Fruit fly (Drosophila melanogaster) whole organism, embryonic: ENCODE results near the gene Hpd.

ENCODE experiments used
- ATbp ChIP-seq: fragments of 200-800 bp; sonication (Bioruptor generic); optimal IDR thresholded peaks from 2 replicates; lab custom pipeline; 2017; ENCODE audit warnings: missing biosample characterization, mild to moderate bottlenecking, missing genetic modification characterization, missing genetic modification reagents
- Awh ChIP-seq: fragments of 200-800 bp; sonication (Bioruptor generic); IDR thresholded peaks from 2 replicates; pipeline ENCODE4, ENCODE4 v1.3.6; 2022; ENCODE audit warnings: missing biosample characterization, missing genetic modification characterization
- CG10147 ChIP-seq: fragments of 200-800 bp; sonication (Bioruptor generic); optimal IDR thresholded peaks from 2 replicates; lab custom pipeline; 2019; ENCODE audit warnings: missing biosample characterization, mild to moderate bottlenecking, missing genetic modification characterization, moderate library complexity
- CG10654 ChIP-seq: fragments of 200-800 bp; sonication (Bioruptor generic); optimal IDR thresholded peaks from 2 replicates; lab custom pipeline; 2016; ENCODE audit warnings: missing biosample characterization, missing genetic modification characterization
- CG10979 ChIP-seq: fragments of 200-800 bp; sonication (Bioruptor generic); optimal IDR thresholded peaks from 2 replicates; lab custom pipeline; 2018; ENCODE audit warnings: missing biosample characterization, mild to moderate bottlenecking, missing genetic modification characterization, moderate library complexity
- CG11696 ChIP-seq: fragments of 200-800 bp; sonication (Bioruptor generic); IDR thresholded peaks from 2 replicates; pipeline ENCODE4 v1.3.6; 2022; ENCODE audit warnings: missing biosample characterization, missing genetic modification characterization
- CG12071 ChIP-seq: fragments of 200-800 bp; sonication (Bioruptor generic); optimal IDR thresholded peaks from 3 replicates; lab custom pipeline; 2018; ENCODE audit warnings: missing biosample characterization, mild to moderate bottlenecking, missing genetic modification characterization
- CG1233 ChIP-seq: fragments of 200-800 bp; sonication (Bioruptor generic); optimal IDR thresholded peaks from 4 replicates; lab custom pipeline; 2018; ENCODE audit warnings: missing biosample characterization, mild to moderate bottlenecking, missing genetic modification characterization
- CG13624 ChIP-seq: fragments of 200-800 bp; sonication (Bioruptor generic); optimal IDR thresholded peaks from 2 replicates; lab custom pipeline; 2016; ENCODE audit warnings: missing biosample characterization, missing genetic modification characterization
- CG15696 ChIP-seq: fragments of 200-800 bp; sonication (Bioruptor generic); optimal IDR thresholded peaks from 2 replicates; lab custom pipeline; 2019; ENCODE audit warnings: missing biosample characterization, mild to moderate bottlenecking, missing genetic modification characterization, moderate library complexity
- CG2678 ChIP-seq: fragments of 200-800 bp; sonication (Bioruptor generic); optimal IDR thresholded peaks from 3 replicates; lab custom pipeline; 2019; ENCODE audit warnings: missing biosample characterization, mild to moderate bottlenecking, missing genetic modification characterization, moderate library complexity
- CG30403 ChIP-seq: fragments of 200-800 bp; sonication (Bioruptor generic); optimal IDR thresholded peaks from 3 replicates; lab custom pipeline; 2016; ENCODE audit warnings: missing biosample characterization, missing genetic modification characterization
- CG31388 ChIP-seq: fragments of 200-800 bp; sonication (Bioruptor generic); optimal IDR thresholded peaks from 2 replicates; lab custom pipeline; 2016; ENCODE audit warnings: missing biosample characterization, missing genetic modification characterization
- CG3407 ChIP-seq: fragments of 200-800 bp; sonication (Bioruptor generic); optimal IDR thresholded peaks from 2 replicates; lab custom pipeline; 2018; ENCODE audit warnings: missing biosample characterization, mild to moderate bottlenecking, missing genetic modification characterization
- CG4424 ChIP-seq: fragments of 200-800 bp; sonication (Bioruptor generic); optimal IDR thresholded peaks from 3 replicates; lab custom pipeline; 2016; ENCODE audit warnings: missing biosample characterization, missing genetic modification characterization
- CG4730 ChIP-seq: fragments of 200-800 bp; sonication (Bioruptor generic); IDR thresholded peaks from 2 replicates; pipeline ENCODE4 v1.3.6; 2022; ENCODE audit warnings: missing biosample characterization, missing genetic modification characterization
- CG6765 ChIP-seq: fragments of 200-800 bp; sonication (Bioruptor generic); optimal IDR thresholded peaks from 3 replicates; lab custom pipeline; 2017; ENCODE audit warnings: missing biosample characterization, mild to moderate bottlenecking, missing genetic modification characterization
- CG7786 ChIP-seq: fragments of 200-800 bp; sonication (Bioruptor generic); optimal IDR thresholded peaks from 2 replicates; lab custom pipeline; 2016; ENCODE audit warnings: missing biosample characterization, missing genetic modification characterization
- CG8388 ChIP-seq: fragments of 200-800 bp; sonication (Bioruptor generic); optimal IDR thresholded peaks from 2 replicates; lab custom pipeline; 2019; ENCODE audit warnings: missing biosample characterization, mild to moderate bottlenecking, missing genetic modification characterization, moderate library complexity
- D19B ChIP-seq: fragments of 200-800 bp; sonication (Bioruptor generic); optimal IDR thresholded peaks from 2 replicates; lab custom pipeline; 2017; ENCODE audit warnings: missing biosample characterization, mild to moderate bottlenecking, missing genetic modification characterization
- Dfd ChIP-seq, 2 experiments: fragments of >200 bp; optimal IDR thresholded peaks; 2 replicates each; lab custom pipeline; 2017; ENCODE audit warnings: missing biosample characterization in 2 of 2, missing genetic modification characterization in 2 of 2
- Doc3 ChIP-seq: fragments of 200-800 bp; sonication (Bioruptor generic); IDR thresholded peaks from 3 replicates; pipeline ENCODE4 v1.3.6; 2022; ENCODE audit warnings: missing biosample characterization, missing genetic modification characterization; ENCODE audit not compliant: partially characterized antibody
- E2f2 ChIP-seq: fragments of 200-800 bp; sonication (Bioruptor generic); IDR thresholded peaks from 2 replicates; pipeline ENCODE4 v1.3.6; 2022; ENCODE audit warnings: missing biosample characterization, missing genetic modification characterization
- Meics ChIP-seq: fragments of 200-800 bp; sonication (Bioruptor generic); optimal IDR thresholded peaks from 2 replicates; lab custom pipeline; 2017; ENCODE audit warnings: missing biosample characterization, mild to moderate bottlenecking, missing genetic modification characterization
- Myb ChIP-seq: fragments of 200-800 bp; sonication (Bioruptor generic); optimal IDR thresholded peaks from 2 replicates; lab custom pipeline; 2016; ENCODE audit warnings: missing biosample characterization, missing genetic modification characterization
- NC2β ChIP-seq: fragments of 200-800 bp; sonication (Bioruptor generic); optimal IDR thresholded peaks from 2 replicates; lab custom pipeline; 2016; ENCODE audit warnings: missing biosample characterization, missing genetic modification characterization
- Poxn ChIP-seq: fragments of 200-800 bp; sonication (Bioruptor generic); IDR thresholded peaks from 2 replicates; pipeline ENCODE4 v1.3.6; 2022; ENCODE audit warnings: missing biosample characterization, missing genetic modification characterization
- Side ChIP-seq: fragments of 200-800 bp; sonication (Bioruptor generic); optimal IDR thresholded peaks from 2 replicates; lab custom pipeline; 2016; ENCODE audit warnings: missing biosample characterization, missing genetic modification characterization
- Six4 ChIP-seq: fragments of 200-800 bp; sonication (Bioruptor generic); optimal IDR thresholded peaks from 2 replicates; lab custom pipeline; 2016; ENCODE audit warnings: missing biosample characterization, missing genetic modification characterization
- Ssrp ChIP-seq: fragments of 200-800 bp; sonication (Bioruptor generic); optimal IDR thresholded peaks from 2 replicates; lab custom pipeline; 2018; ENCODE audit warnings: missing biosample characterization, mild to moderate bottlenecking, missing genetic modification characterization, moderate library complexity
- Stat92E ChIP-seq, 3 experiments: fragments of >200 bp in 2 of 3; fragments of 200-800 bp in 1 of 3; sonication (Bioruptor generic) in 1 of 3; optimal IDR thresholded peaks; 2 replicates each; lab custom pipeline; 2017 to 2019; ENCODE audit warnings: missing biosample characterization in 3 of 3, missing genetic modification characterization in 3 of 3, mild to moderate bottlenecking in 1 of 3, moderate library complexity in 1 of 3
- Taf1 ChIP-seq: fragments of 200-800 bp; sonication (Bioruptor generic); IDR thresholded peaks from 2 replicates; pipeline ENCODE4 v1.3.6; 2022; ENCODE audit warnings: missing biosample characterization, missing genetic modification characterization
- amos ChIP-seq: fragments of 200-800 bp; sonication (Bioruptor generic); IDR thresholded peaks from 2 replicates; pipeline ENCODE4 v1.3.6; 2022; ENCODE audit warnings: missing biosample characterization, missing genetic modification characterization; ENCODE audit not compliant: partially characterized antibody
- ara ChIP-seq: fragments of 200-800 bp; sonication (Bioruptor generic); IDR thresholded peaks from 2 replicates; pipeline ENCODE4 v1.3.6; 2022; ENCODE audit warnings: missing biosample characterization, missing genetic modification characterization
- bab2 ChIP-seq: fragments of 200-800 bp; sonication (Bioruptor generic); optimal IDR thresholded peaks from 2 replicates; lab custom pipeline; 2016; ENCODE audit warnings: missing biosample characterization, missing genetic modification characterization
- cad ChIP-seq: fragments of >200 bp; optimal IDR thresholded peaks from 2 replicates; lab custom pipeline; 2017; ENCODE audit warnings: missing biosample characterization, missing genetic modification characterization
- chm ChIP-seq: fragments of 200-800 bp; sonication (Bioruptor generic); IDR thresholded peaks from 2 replicates; pipeline ENCODE4 v1.3.6; 2022; ENCODE audit warnings: missing biosample characterization, missing genetic modification characterization
- jing ChIP-seq: fragments of 200-800 bp; sonication (Bioruptor generic); optimal IDR thresholded peaks from 2 replicates; lab custom pipeline; 2018; ENCODE audit warnings: missing biosample characterization, mild to moderate bottlenecking, missing genetic modification characterization
- lov ChIP-seq, 2 experiments: fragments of 200-800 bp in 1 of 2; fragments of >200 bp in 1 of 2; sonication (Bioruptor generic) in 1 of 2; IDR thresholded peaks in 1 of 2; optimal IDR thresholded peaks in 1 of 2; 2 replicates in 1 of 2; 3 replicates in 1 of 2; pipeline versions ENCODE4 v1.3.6 to Lab custom; 2017 to 2022; ENCODE audit warnings: missing biosample characterization in 1 of 2, missing genetic modification characterization in 1 of 2
- pfk ChIP-seq: fragments of 200-800 bp; sonication (Bioruptor generic); optimal IDR thresholded peaks from 2 replicates; lab custom pipeline; 2018; ENCODE audit warnings: missing biosample characterization, mild to moderate bottlenecking, missing genetic modification characterization, moderate library complexity
- rib ChIP-seq: fragments of 200-800 bp; sonication (Bioruptor generic); IDR thresholded peaks from 2 replicates; pipeline ENCODE4 v1.3.6; 2022; ENCODE audit warnings: missing biosample characterization, missing genetic modification characterization
- sens ChIP-seq: fragments of 200-800 bp; sonication (Bioruptor generic); peaks from one replicate; lab custom pipeline; 2016; ENCODE audit warnings: missing biosample characterization, missing genetic modification characterization
- shn ChIP-seq: fragments of 200-800 bp; sonication (Bioruptor generic); optimal IDR thresholded peaks from 3 replicates; lab custom pipeline; 2016; ENCODE audit warnings: missing biosample characterization, missing genetic modification characterization
- sisA ChIP-seq: fragments of 200-800 bp; sonication (Bioruptor generic); IDR thresholded peaks from 2 replicates; pipeline ENCODE4 v1.3.6; 2022; ENCODE audit warnings: missing biosample characterization, missing genetic modification characterization
- slbo ChIP-seq: fragments of 200-800 bp; sonication (Bioruptor generic); IDR thresholded peaks from 2 replicates; pipeline ENCODE4 v1.3.6; 2022; ENCODE audit warnings: missing biosample characterization, missing genetic modification characterization
- sna ChIP-seq: fragments of 200-800 bp; sonication (Bioruptor generic); IDR thresholded peaks from 2 replicates; pipeline ENCODE4 v1.3.6; 2022; ENCODE audit warnings: missing biosample characterization, missing genetic modification characterization; ENCODE audit not compliant: partially characterized antibody
- sr ChIP-seq: fragments of 200-800 bp; sonication (Bioruptor generic); IDR thresholded peaks from 3 replicates; pipeline ENCODE4 v1.3.6; 2022; ENCODE audit warnings: missing biosample characterization, missing genetic modification characterization
- tap ChIP-seq: fragments of 200-800 bp; optimal IDR thresholded peaks from 3 replicates; lab custom pipeline; 2019; ENCODE audit warnings: missing biosample characterization, mild to moderate bottlenecking, missing genetic modification characterization, moderate library complexity
- wor ChIP-seq: fragments of 200-800 bp; sonication (Bioruptor generic); IDR thresholded peaks from 2 replicates; pipeline ENCODE4 v1.3.6; 2022; ENCODE audit warnings: missing biosample characterization, missing genetic modification characterization
- z ChIP-seq: fragments of 200-800 bp; sonication (Bioruptor generic); IDR thresholded peaks from 3 replicates; pipeline ENCODE4 v1.3.6; 2022; ENCODE audit warnings: missing biosample characterization, missing genetic modification characterization
- zfh2 ChIP-seq: fragments of 200-800 bp; sonication (Bioruptor generic); optimal IDR thresholded peaks from 2 replicates; lab custom pipeline; 2016; ENCODE audit warnings: missing biosample characterization, missing genetic modification characterization

Hpd gene

dm6 chr3L:20388983-20389382 is 50.7 kb downstream of the Hpd start (continued):
- TF ChIP-seq NC2β (peak; percentile 6), Stat92E (GFP tag; optimal IDR thresholded peaks at IDR 0.05; lab: Kevin White, UChicago) (no peak), CG31388 (no peak), CG4424 (GFP tag; lab: Kevin White, UChicago) (no peak), cad (GFP tag; lab: Kevin White, UChicago) (no peak), Side (peak; percentile 11), ATbp (GFP tag; lab: Kevin White, UChicago) (no peak), CG12071 (GFP tag; lab: Kevin White, UChicago) (peak; percentile 18), CG4730 (GFP tag; lab: Robert Waterston, UW) (peak; percentile 41; the same call in 1 of the 2 replicates), D19B (GFP tag; lab: Kevin White, UChicago) (no peak), CG11696 (no peak), pfk (GFP tag; lab: Kevin White, UChicago) (no peak), tap (tag; lab: Kevin White, UChicago) (no peak), CG8388 (GFP tag; lab: Kevin White, UChicago) (no peak), sisA (0 out of 2 replicates have a peak, but pooled peaks have one; percentile 19), Meics (peak; percentile 46), Dfd (GFP tag; optimal IDR thresholded peaks at IDR 0.05; lab: Kevin White, UChicago) (no peak), CG10979 (no peak), Poxn (no peak), z (GFP tag; lab: Robert Waterston, UW) (no peak), amos (GFP tag; lab: Robert Waterston, UW) (no peak), jing (GFP tag; lab: Kevin White, UChicago) (no peak), CG30403 (peak; percentile 31), E2f2 (peak; percentile 22; the same call in 1 of the 2 replicates), CG3407 (no peak), rib (0 out of 2 replicates have a peak, but pooled peaks have one; percentile 19), wor (GFP tag; lab: Robert Waterston, UW) (no peak), shn (GFP tag; lab: Kevin White, UChicago) (peak; percentile 32), CG6765 (GFP tag; lab: Kevin White, UChicago) (no peak), Taf1 (GFP tag; lab: Robert Waterston, UW) (no peak), sens (GFP tag; lab: Kevin White, UChicago) (peak; percentile 52), sna (GFP tag; lab: Robert Waterston, UW) (no peak), lov (optimal IDR thresholded peaks at IDR 0.05; lab: Kevin White, UChicago) (no peak), lov (GFP tag; IDR thresholded peaks at IDR 0.05; lab: Robert Waterston, UW) (no peak), CG1233 (no peak), CG7786 (GFP tag; lab: Kevin White, UChicago) (peak; percentile 31), Awh (GFP tag; lab: Robert Waterston, UW) (0 out of 2 replicates have a peak, but pooled peaks have one; percentile 32), Ssrp (tag; lab: Kevin White, UChicago) (no peak), Doc3 (GFP tag; lab: Robert Waterston, UW) (no peak), CG2678 (tag; lab: Kevin White, UChicago) (peak; percentile 60), chm (GFP tag; lab: Robert Waterston, UW) (no peak; the same call in 1 of the 2 replicates), bab2 (peak; percentile 29), slbo (peak; percentile 57), sr (0 out of 3 replicates have a peak, but pooled peaks have one; percentile 35), Six4 (GFP tag; lab: Kevin White, UChicago) (no peak), Myb (GFP tag; lab: Kevin White, UChicago) (peak; percentile 13), CG10147 (GFP tag; lab: Kevin White, UChicago) (no peak), CG10654 (GFP tag; lab: Kevin White, UChicago) (peak; percentile 24), zfh2 (peak; percentile 7), CG15696 (tag; lab: Kevin White, UChicago) (no peak), CG13624 (GFP tag; lab: Kevin White, UChicago) (peak; percentile 20), ara (GFP tag; lab: Robert Waterston, UW) (no peak)
